Fruit fly (Drosophila melanogaster): ENCODE results near the gene Rad17.

dm6 chr3R:14649307-14650239 lies 13.4 kb downstream of the Rad17 start:
- TF ChIP-seq CTCF (optimal IDR thresholded peaks at IDR 0.05), result no peak
- TF ChIP-seq CG8478 (optimal IDR thresholded peaks at IDR 0.05), result no peak

Data from S2 (cell line).